Worm (Caenorhabditis elegans) whole organism, L3 larva: ENCODE results near the gene lsm-3.

Source experiments
- R02D3.7 ChIP-seq: fragments of 150-350 bp; optimal IDR thresholded peaks from 2 replicates; lab custom pipeline; 2014; ENCODE audit warnings: missing biosample characterization, missing genetic modification characterization
- ZK546.5 ChIP-seq: sonication (generic microtip); optimal IDR thresholded peaks from 2 replicates; lab custom pipeline; 2017; ENCODE audit warnings: missing biosample characterization, missing genetic modification characterization
- aly-2 ChIP-seq: fragments of 150-350 bp; optimal IDR thresholded peaks from 2 replicates; lab custom pipeline; 2014; ENCODE audit warnings: missing biosample characterization, missing genetic modification characterization
- ama-1 ChIP-seq: fragments of 150-350 bp; optimal IDR thresholded peaks from 2 replicates; lab custom pipeline; 2018
- ceh-28 ChIP-seq: fragments of 150-350 bp; optimal IDR thresholded peaks from 2 replicates; lab custom pipeline; 2014; ENCODE audit warnings: missing biosample characterization, missing genetic modification reagents, missing genetic modification characterization
- ceh-82 ChIP-seq: fragments of 150-350 bp; optimal IDR thresholded peaks from 2 replicates; lab custom pipeline; 2014; ENCODE audit warnings: missing biosample characterization, missing genetic modification characterization
- ceh-9 ChIP-seq: sonication (generic microtip); optimal IDR thresholded peaks from 2 replicates; lab custom pipeline; 2018; ENCODE audit warnings: missing biosample characterization, missing genetic modification characterization
- daf-12 ChIP-seq: fragments of 150-350 bp; optimal IDR thresholded peaks from 2 replicates; lab custom pipeline; 2014; ENCODE audit warnings: missing biosample characterization, missing genetic modification reagents, missing genetic modification characterization
- egl-27 ChIP-seq: sonication (generic microtip); optimal IDR thresholded peaks from 4 replicates; lab custom pipeline; 2017; ENCODE audit warnings: missing biosample characterization, missing genetic modification reagents, missing genetic modification characterization
- egl-5 ChIP-seq: fragments of 150-350 bp; optimal IDR thresholded peaks from 2 replicates; lab custom pipeline; 2017; ENCODE audit warnings: missing biosample characterization, missing genetic modification reagents, missing genetic modification characterization, inconsistent platforms
- elt-1 ChIP-seq: fragments of 150-350 bp; optimal IDR thresholded peaks from 2 replicates; lab custom pipeline; 2014; ENCODE audit warnings: missing biosample characterization, missing genetic modification characterization
- elt-2 ChIP-seq: sonication (generic microtip); optimal IDR thresholded peaks from 2 replicates; lab custom pipeline; 2016; ENCODE audit warnings: missing genetic modification reagents, mild to moderate bottlenecking, missing genetic modification characterization, missing compliant biosample characterization
- elt-3 ChIP-seq, 3 experiments: fragments of 150-350 bp in 1 of 3; sonication (generic microtip) in 2 of 3; optimal IDR thresholded peaks; 2 replicates in 2 of 3; 4 replicates in 1 of 3; lab custom pipeline; 2014 to 2017; ENCODE audit warnings: missing biosample characterization in 3 of 3, missing genetic modification characterization in 3 of 3
- eor-1 ChIP-seq, 2 experiments: fragments of 150-350 bp; optimal IDR thresholded peaks; 2 replicates each; lab custom pipeline; 2014 to 2018; ENCODE audit warnings: missing biosample characterization in 2 of 2, missing genetic modification characterization in 2 of 2
- fkh-10 ChIP-seq: sonication (generic microtip); optimal IDR thresholded peaks from 2 replicates; lab custom pipeline; 2017; ENCODE audit warnings: missing biosample characterization, missing genetic modification reagents, missing genetic modification characterization
- fkh-2 ChIP-seq: fragments of 150-350 bp; optimal IDR thresholded peaks from 2 replicates; lab custom pipeline; 2014; ENCODE audit warnings: missing biosample characterization, missing genetic modification reagents, missing genetic modification characterization
- fos-1 ChIP-seq: fragments of 150-350 bp; optimal IDR thresholded peaks from 2 replicates; lab custom pipeline; 2014; ENCODE audit warnings: missing biosample characterization, missing genetic modification characterization
- hmg-11 ChIP-seq: sonication (generic microtip); optimal IDR thresholded peaks from 2 replicates; lab custom pipeline; 2016; ENCODE audit warnings: missing genetic modification characterization, missing compliant biosample characterization
- jun-1 ChIP-seq: fragments of 150-350 bp; optimal IDR thresholded peaks from 2 replicates; lab custom pipeline; 2014; ENCODE audit warnings: missing biosample characterization, missing genetic modification reagents, missing genetic modification characterization
- lin-15B ChIP-seq: fragments of 150-350 bp; optimal IDR thresholded peaks from 2 replicates; lab custom pipeline; 2014; ENCODE audit warnings: missing biosample characterization, missing genetic modification characterization
- lin-39 ChIP-seq: fragments of 150-350 bp; optimal IDR thresholded peaks from 2 replicates; lab custom pipeline; 2018; ENCODE audit warnings: missing biosample characterization, missing genetic modification reagents, missing genetic modification characterization
- lsy-12 ChIP-seq: sonication (generic microtip); optimal IDR thresholded peaks from 2 replicates; lab custom pipeline; 2016; ENCODE audit warnings: mild to moderate bottlenecking, missing genetic modification characterization, missing compliant biosample characterization
- mdl-1 ChIP-seq: fragments of 150-350 bp; optimal IDR thresholded peaks from 2 replicates; lab custom pipeline; 2014; ENCODE audit warnings: missing biosample characterization, missing genetic modification characterization
- mml-1 ChIP-seq: fragments of 150-350 bp; sonication (generic microtip); optimal IDR thresholded peaks from 3 replicates; lab custom pipeline; 2014; ENCODE audit warnings: missing biosample characterization, missing genetic modification characterization
- nfya-1 ChIP-seq: sonication (generic microtip); optimal IDR thresholded peaks from 2 replicates; lab custom pipeline; 2017; ENCODE audit warnings: missing genetic modification characterization, mild to moderate bottlenecking, missing compliant biosample characterization, antibody characterized with exemption, moderate library complexity; ENCODE audit not compliant: insufficient read depth
- nhr-11 ChIP-seq: fragments of 150-350 bp; optimal IDR thresholded peaks from 2 replicates; lab custom pipeline; 2014; ENCODE audit warnings: missing biosample characterization, missing genetic modification characterization
- nhr-12 ChIP-seq: fragments of 150-350 bp; optimal IDR thresholded peaks from 2 replicates; lab custom pipeline; 2014; ENCODE audit warnings: missing biosample characterization, missing genetic modification characterization
- nhr-23 ChIP-seq: fragments of 150-350 bp; optimal IDR thresholded peaks from 2 replicates; lab custom pipeline; 2014; ENCODE audit warnings: missing biosample characterization, missing genetic modification reagents, missing genetic modification characterization
- nhr-25 ChIP-seq: sonication (generic microtip); optimal IDR thresholded peaks from 2 replicates; lab custom pipeline; 2017; ENCODE audit warnings: missing biosample characterization, missing genetic modification characterization
- nhr-28 ChIP-seq: fragments of 150-350 bp; optimal IDR thresholded peaks from 2 replicates; lab custom pipeline; 2014; ENCODE audit warnings: missing biosample characterization, missing genetic modification characterization
- nhr-43 ChIP-seq: sonication (generic microtip); optimal IDR thresholded peaks from 2 replicates; lab custom pipeline; 2016; ENCODE audit warnings: mild to moderate bottlenecking, missing genetic modification characterization, missing compliant biosample characterization; ENCODE audit not compliant: poor library complexity, severe bottlenecking
- nhr-67 ChIP-seq: fragments of 150-350 bp; optimal IDR thresholded peaks from 2 replicates; lab custom pipeline; 2014; ENCODE audit warnings: missing biosample characterization, missing genetic modification characterization
- nhr-76 ChIP-seq: fragments of 150-350 bp; sonication (generic microtip); optimal IDR thresholded peaks from 5 replicates; lab custom pipeline; 2014; ENCODE audit warnings: missing biosample characterization, missing genetic modification characterization
- nhr-77 ChIP-seq: fragments of 150-350 bp; optimal IDR thresholded peaks from 2 replicates; lab custom pipeline; 2014; ENCODE audit warnings: missing biosample characterization, missing genetic modification characterization
- pha-4 ChIP-seq: fragments of 150-350 bp; optimal IDR thresholded peaks from 2 replicates; lab custom pipeline; 2014; ENCODE audit warnings: missing biosample characterization, missing genetic modification reagents, missing genetic modification characterization
- pqm-1 ChIP-seq: fragments of 150-350 bp; optimal IDR thresholded peaks from 2 replicates; lab custom pipeline; 2017; ENCODE audit warnings: missing biosample characterization, missing genetic modification characterization, inconsistent platforms
- sea-2 ChIP-seq: fragments of 150-350 bp; sonication (generic microtip); optimal IDR thresholded peaks from 4 replicates; lab custom pipeline; 2014; ENCODE audit warnings: missing biosample characterization, missing genetic modification reagents, missing genetic modification characterization
- skn-1 ChIP-seq: fragments of 150-350 bp; optimal IDR thresholded peaks from 2 replicates; lab custom pipeline; 2014; ENCODE audit warnings: missing biosample characterization, missing genetic modification characterization
- snpc-4 ChIP-seq: fragments of 150-350 bp; optimal IDR thresholded peaks from 2 replicates; lab custom pipeline; 2014; ENCODE audit warnings: missing biosample characterization, missing genetic modification characterization
- tbx-2 ChIP-seq: sonication (generic microtip); optimal IDR thresholded peaks from 2 replicates; lab custom pipeline; 2016; ENCODE audit warnings: mild to moderate bottlenecking, missing genetic modification characterization, missing compliant biosample characterization
- unc-39 ChIP-seq: sonication (generic microtip); optimal IDR thresholded peaks from 4 replicates; lab custom pipeline; 2017; ENCODE audit warnings: missing biosample characterization, missing genetic modification characterization
- unc-62 ChIP-seq: fragments of 150-350 bp; sonication (generic microtip); optimal IDR thresholded peaks from 4 replicates; lab custom pipeline; 2014; ENCODE audit warnings: missing biosample characterization, missing genetic modification reagents, missing genetic modification characterization
- zag-1 ChIP-seq: fragments of 150-350 bp; optimal IDR thresholded peaks from 2 replicates; lab custom pipeline; 2014; ENCODE audit warnings: missing biosample characterization, missing genetic modification characterization
- ztf-11 ChIP-seq: fragments of 150-350 bp; optimal IDR thresholded peaks from 2 replicates; lab custom pipeline; 2014; ENCODE audit warnings: missing biosample characterization, missing genetic modification characterization
- ztf-4 ChIP-seq: fragments of 150-350 bp; optimal IDR thresholded peaks from 2 replicates; lab custom pipeline; 2014; ENCODE audit warnings: missing biosample characterization, missing genetic modification characterization

lsm-3 gene

DNA sequence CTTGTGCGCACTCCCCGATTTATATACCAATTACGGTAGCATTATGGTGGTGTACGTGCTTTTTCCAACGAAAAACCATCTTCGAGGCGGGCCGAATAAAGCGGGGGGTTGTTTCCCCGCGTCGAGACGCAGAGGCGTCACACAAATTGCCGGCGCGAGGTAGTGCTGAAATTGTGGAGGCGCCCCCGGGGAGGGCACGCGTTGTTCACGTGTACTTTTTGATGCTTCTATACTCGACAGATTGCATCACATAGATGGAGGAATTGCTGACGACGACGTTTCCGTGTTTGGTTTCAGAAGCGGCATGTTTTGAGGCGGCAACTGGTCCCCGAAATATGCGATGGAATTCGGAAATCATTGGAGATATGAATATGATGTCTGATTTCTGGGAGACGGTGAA, 8.3 kb downstream of the lsm-3 start:
- peak; percentile 63 for TF ChIP-seq mdl-1 (tag; lab: Kevin White, UChicago)
- no peak for TF ChIP-seq daf-12 (tag; lab: Kevin White, UChicago)
- TF ChIP-seq nfya-1 (tag; lab: Kevin White, UChicago), result peak; percentile 91
- TF ChIP-seq tbx-2 (tag; lab: Kevin White, UChicago), result peak; percentile 73
- TF ChIP-seq ztf-11 (tag; lab: Kevin White, UChicago), result no peak
- peak; percentile 5 for TF ChIP-seq snpc-4
- TF ChIP-seq nhr-67 (tag; lab: Kevin White, UChicago), result no peak
- TF ChIP-seq pqm-1 (tag; lab: Kevin White, UChicago), result peak; percentile 65
- peak; percentile 81 for TF ChIP-seq pha-4 (tag; lab: Kevin White, UChicago)
- peak; percentile 95 for TF ChIP-seq lin-39 (tag; lab: Kevin White, UChicago)
- peak; percentile 81 for TF ChIP-seq unc-62
- peak; percentile 25 for TF ChIP-seq egl-5 (tag; lab: Kevin White, UChicago)
- no peak for TF ChIP-seq nhr-77 (tag; lab: Kevin White, UChicago)
- TF ChIP-seq nhr-23, result peak; percentile 82
- peak; percentile 90 for TF ChIP-seq nhr-25
- TF ChIP-seq lin-15B (tag; lab: Kevin White, UChicago), result peak; percentile 45
- no peak for TF ChIP-seq sea-2 (GFP tag; lab: Kevin White, UChicago)
- TF ChIP-seq aly-2 (tag; lab: Kevin White, UChicago), result no peak
- TF ChIP-seq eor-1 (tag; optimal IDR thresholded peaks at IDR 0.05; lab: Kevin White, UChicago), result no peak
- TF ChIP-seq elt-2 (tag; lab: Kevin White, UChicago), result peak; percentile 91
- TF ChIP-seq R02D3.7, result peak; percentile 66
- peak; percentile 6 for TF ChIP-seq skn-1 (tag; lab: Kevin White, UChicago)
- TF ChIP-seq fkh-10 (GFP tag; lab: Kevin White, UChicago), result peak; percentile 70
- peak; percentile 62 for TF ChIP-seq elt-1 (tag; lab: Kevin White, UChicago)
- TF ChIP-seq nhr-28 (tag; lab: Kevin White, UChicago), result no peak
- TF ChIP-seq unc-39 (tag; lab: Kevin White, UChicago), result peak; percentile 36
- peak; percentile 100 for TF ChIP-seq mml-1 (tag; lab: Kevin White, UChicago)
- peak; percentile 87 for TF ChIP-seq jun-1 (tag; lab: Kevin White, UChicago)
- TF ChIP-seq ceh-28 (tag; lab: Kevin White, UChicago), result peak; percentile 65
- TF ChIP-seq hmg-11 (tag; lab: Kevin White, UChicago), result peak; percentile 95
- peak; percentile 93 for TF ChIP-seq nhr-43 (tag; lab: Kevin White, UChicago)
- peak in 1 of 3 experiments; percentile 54 for TF ChIP-seq elt-3 (tag; optimal IDR thresholded peaks at IDR 0.05; lab: Kevin White, UChicago)
- peak; percentile 38 for TF ChIP-seq ztf-4 (tag; lab: Kevin White, UChicago)
- TF ChIP-seq egl-27 (tag; lab: Kevin White, UChicago), result peak; percentile 66
- peak; percentile 18 for TF ChIP-seq fos-1 (tag; lab: Kevin White, UChicago)
- TF ChIP-seq lsy-12 (tag; lab: Kevin White, UChicago), result peak; percentile 59
- TF ChIP-seq zag-1 (tag; lab: Kevin White, UChicago), result no peak
- no peak for TF ChIP-seq ZK546.5
- TF ChIP-seq ceh-9 (tag; lab: Kevin White, UChicago), result no peak
- TF ChIP-seq fkh-2 (tag; lab: Kevin White, UChicago), result no peak
- no peak for TF ChIP-seq ama-1 (lab: Kevin White, UChicago)
- peak; percentile 59 for TF ChIP-seq nhr-11 (tag; lab: Kevin White, UChicago)

DNA sequence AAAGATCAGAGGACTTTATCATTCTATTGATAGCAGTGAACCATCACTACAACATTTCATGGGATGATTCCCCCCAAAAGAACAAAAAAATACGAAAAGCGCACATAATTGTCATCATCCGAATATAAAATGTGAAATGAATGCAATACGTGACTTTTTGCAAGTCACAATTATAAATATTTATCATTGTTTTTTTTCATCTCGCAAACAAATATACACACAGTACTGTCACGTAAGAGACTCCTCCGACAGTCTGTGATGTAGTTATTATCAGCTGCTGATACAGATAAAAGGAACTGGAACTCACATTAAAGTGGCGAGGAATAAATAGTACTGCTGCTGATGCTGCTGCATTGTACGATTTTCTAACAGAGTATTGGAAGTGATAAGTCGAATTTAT, 9.4 kb downstream of the lsm-3 start:
- TF ChIP-seq elt-3 (tag; optimal IDR thresholded peaks at IDR 0.05; lab: Kevin White, UChicago) (peak in 1 of 3 experiments; percentile 15), elt-2 (tag; lab: Kevin White, UChicago) (peak; percentile 90), egl-27 (tag; lab: Kevin White, UChicago) (no peak), pha-4 (tag; lab: Kevin White, UChicago) (peak; percentile 78), nhr-11 (tag; lab: Kevin White, UChicago) (no peak), ZK546.5 (no peak), tbx-2 (tag; lab: Kevin White, UChicago) (no peak), ceh-82 (no peak), ztf-4 (tag; lab: Kevin White, UChicago) (no peak), nhr-76 (tag; lab: Kevin White, UChicago) (no peak), unc-39 (tag; lab: Kevin White, UChicago) (no peak), nhr-12 (tag; lab: Kevin White, UChicago) (no peak), elt-1 (tag; lab: Kevin White, UChicago) (no peak), nhr-25 (no peak), skn-1 (tag; lab: Kevin White, UChicago) (peak; percentile 73), ceh-28 (tag; lab: Kevin White, UChicago) (no peak), lin-39 (tag; lab: Kevin White, UChicago) (no peak), lsy-12 (tag; lab: Kevin White, UChicago) (no peak), snpc-4 (no peak), nhr-43 (tag; lab: Kevin White, UChicago) (peak; percentile 8), pqm-1 (tag; lab: Kevin White, UChicago) (peak; percentile 91), lin-15B (tag; lab: Kevin White, UChicago) (no peak), nhr-67 (tag; lab: Kevin White, UChicago) (no peak), egl-5 (tag; lab: Kevin White, UChicago) (no peak)
